Fruit fly (Drosophila melanogaster) whole organism, embryonic: ENCODE data around the gene SdhC.
A peak's percentile ranks its signal among the peaks of the same experiment; 100 is the strongest.

Experiments used
- ATbp ChIP-seq: fragments of 200-800 bp; sonication (Bioruptor generic); optimal IDR thresholded peaks from 2 replicates; lab custom pipeline; 2017; ENCODE audit warnings: missing biosample characterization, mild to moderate bottlenecking, missing genetic modification characterization, missing genetic modification reagents
- Atf6 ChIP-seq: fragments of 200-800 bp; sonication (Bioruptor generic); IDR thresholded peaks from 2 replicates; pipeline ENCODE4 v1.3.6; 2022; ENCODE audit warnings: missing biosample characterization, missing genetic modification characterization
- CG10147 ChIP-seq: fragments of 200-800 bp; sonication (Bioruptor generic); optimal IDR thresholded peaks from 2 replicates; lab custom pipeline; 2019; ENCODE audit warnings: missing biosample characterization, mild to moderate bottlenecking, missing genetic modification characterization, moderate library complexity
- CG13123 ChIP-seq: fragments of 200-800 bp; sonication (Bioruptor generic); optimal IDR thresholded peaks from 2 replicates; lab custom pipeline; 2016; ENCODE audit warnings: missing biosample characterization, missing genetic modification characterization
- CG13775 ChIP-seq: fragments of 200-800 bp; sonication (Bioruptor generic); optimal IDR thresholded peaks from 3 replicates; lab custom pipeline; 2017; ENCODE audit warnings: missing biosample characterization, mild to moderate bottlenecking, missing genetic modification characterization
- CG13894 ChIP-seq: fragments of 200-800 bp; sonication (Bioruptor generic); optimal IDR thresholded peaks from 3 replicates; lab custom pipeline; 2018; ENCODE audit warnings: missing biosample characterization, mild to moderate bottlenecking, missing genetic modification characterization, moderate library complexity
- CG14965 ChIP-seq: fragments of 200-800 bp; sonication (Bioruptor generic); optimal IDR thresholded peaks from 2 replicates; lab custom pipeline; 2016; ENCODE audit warnings: missing biosample characterization, missing genetic modification characterization, borderline replicate concordance
- CG1529 ChIP-seq: fragments of 200-800 bp; sonication (Bioruptor generic); optimal IDR thresholded peaks from 3 replicates; lab custom pipeline; 2018; ENCODE audit warnings: missing biosample characterization, missing genetic modification characterization
- CG15479 ChIP-seq: fragments of 200-800 bp; sonication (Bioruptor generic); optimal IDR thresholded peaks from 3 replicates; lab custom pipeline; 2019; ENCODE audit warnings: missing biosample characterization, mild to moderate bottlenecking, missing genetic modification characterization, moderate library complexity
- CG17568 ChIP-seq: fragments of 200-800 bp; sonication (Bioruptor generic); optimal IDR thresholded peaks from 2 replicates; lab custom pipeline; 2018; ENCODE audit warnings: missing biosample characterization, mild to moderate bottlenecking, missing genetic modification characterization, moderate library complexity
- CG18619 ChIP-seq: fragments of 200-800 bp; sonication (Bioruptor generic); optimal IDR thresholded peaks from 3 replicates; lab custom pipeline; 2017; ENCODE audit warnings: missing biosample characterization, mild to moderate bottlenecking, missing genetic modification characterization
- CG2129 ChIP-seq: fragments of 200-800 bp; sonication (Bioruptor generic); IDR thresholded peaks from 2 replicates; pipeline ENCODE4 v1.3.6; 2022; ENCODE audit warnings: missing biosample characterization, missing genetic modification characterization; ENCODE audit not compliant: partially characterized antibody
- CG31224 ChIP-seq: fragments of 200-800 bp; sonication (Bioruptor generic); IDR thresholded peaks from 2 replicates; pipeline ENCODE4 v1.3.6; 2022; ENCODE audit warnings: missing biosample characterization, missing genetic modification characterization
- CG32772 ChIP-seq: fragments of 200-800 bp; sonication (Bioruptor generic); IDR thresholded peaks from 2 replicates; pipeline ENCODE4 v1.3.6; 2022; ENCODE audit warnings: missing biosample characterization, missing genetic modification characterization
- CG34376 ChIP-seq: fragments of 200-800 bp; sonication (Bioruptor generic); optimal IDR thresholded peaks from 2 replicates; lab custom pipeline; 2018; ENCODE audit warnings: missing biosample characterization, mild to moderate bottlenecking, missing genetic modification characterization
- CG3995 ChIP-seq: fragments of 200-800 bp; sonication (Bioruptor generic); optimal IDR thresholded peaks from 3 replicates; lab custom pipeline; 2016; ENCODE audit warnings: missing biosample characterization, missing genetic modification characterization
- CG5953 ChIP-seq: fragments of 200-800 bp; sonication (Bioruptor generic); IDR thresholded peaks from 2 replicates; pipeline ENCODE4 v1.3.6; 2022; ENCODE audit warnings: missing biosample characterization, missing genetic modification characterization
- CG6683 ChIP-seq: fragments of 200-800 bp; sonication (Bioruptor generic); optimal IDR thresholded peaks from 2 replicates; lab custom pipeline; 2017; ENCODE audit warnings: missing biosample characterization, mild to moderate bottlenecking, missing genetic modification characterization, missing genetic modification reagents
- CG7745 ChIP-seq: fragments of 200-800 bp; sonication (Bioruptor generic); optimal IDR thresholded peaks from 2 replicates; lab custom pipeline; 2018; ENCODE audit warnings: missing biosample characterization, mild to moderate bottlenecking, missing genetic modification characterization, moderate library complexity
- CG8388 ChIP-seq: fragments of 200-800 bp; sonication (Bioruptor generic); optimal IDR thresholded peaks from 2 replicates; lab custom pipeline; 2019; ENCODE audit warnings: missing biosample characterization, mild to moderate bottlenecking, missing genetic modification characterization, moderate library complexity
- CG9797 ChIP-seq: fragments of 200-800 bp; sonication (Bioruptor generic); optimal IDR thresholded peaks from 3 replicates; lab custom pipeline; 2018; ENCODE audit warnings: missing biosample characterization, mild to moderate bottlenecking, missing genetic modification characterization
- CG9817 ChIP-seq: fragments of 200-800 bp; sonication (Bioruptor generic); optimal IDR thresholded peaks from 2 replicates; lab custom pipeline; 2018; ENCODE audit warnings: missing biosample characterization, mild to moderate bottlenecking, missing genetic modification characterization, moderate library complexity
- Doc3 ChIP-seq: fragments of 200-800 bp; sonication (Bioruptor generic); IDR thresholded peaks from 3 replicates; pipeline ENCODE4 v1.3.6; 2022; ENCODE audit warnings: missing biosample characterization, missing genetic modification characterization; ENCODE audit not compliant: partially characterized antibody
- Ets65A ChIP-seq: fragments of 200-800 bp; sonication (Bioruptor generic); peaks from one replicate; lab custom pipeline; 2016; ENCODE audit warnings: missing biosample characterization, missing genetic modification characterization
- Fer2 ChIP-seq: fragments of 200-800 bp; sonication (Bioruptor generic); optimal IDR thresholded peaks from 2 replicates; lab custom pipeline; 2018; ENCODE audit warnings: missing biosample characterization, mild to moderate bottlenecking, missing genetic modification characterization, moderate library complexity
- Hr39 ChIP-seq: fragments of >200 bp; optimal IDR thresholded peaks from 2 replicates; lab custom pipeline; 2017
- Vsx1 ChIP-seq: fragments of 200-800 bp; sonication (Bioruptor generic); optimal IDR thresholded peaks from 2 replicates; lab custom pipeline; 2017; ENCODE audit warnings: missing biosample characterization, mild to moderate bottlenecking, missing genetic modification characterization, missing genetic modification reagents
- YL-1 ChIP-seq: fragments of 200-800 bp; sonication (Bioruptor generic); optimal IDR thresholded peaks from 3 replicates; lab custom pipeline; 2017; ENCODE audit warnings: missing biosample characterization, mild to moderate bottlenecking, missing genetic modification characterization
- al ChIP-seq: fragments of 200-800 bp; sonication (Bioruptor generic); IDR thresholded peaks from 2 replicates; pipeline ENCODE4 v1.3.6; 2022; ENCODE audit warnings: missing biosample characterization, missing genetic modification characterization
- amos ChIP-seq: fragments of 200-800 bp; sonication (Bioruptor generic); IDR thresholded peaks from 2 replicates; pipeline ENCODE4 v1.3.6; 2022; ENCODE audit warnings: missing biosample characterization, missing genetic modification characterization; ENCODE audit not compliant: partially characterized antibody
- ase ChIP-seq: fragments of 200-800 bp; sonication (Bioruptor generic); IDR thresholded peaks from 3 replicates; pipeline ENCODE4 v1.3.6; 2022; ENCODE audit warnings: missing biosample characterization, missing genetic modification characterization
- chn ChIP-seq: fragments of 200-800 bp; sonication (Bioruptor generic); optimal IDR thresholded peaks from 2 replicates; lab custom pipeline; 2016; ENCODE audit warnings: missing biosample characterization, missing genetic modification characterization
- crol ChIP-seq: fragments of 200-800 bp; sonication (Bioruptor generic); IDR thresholded peaks from 2 replicates; pipeline ENCODE4 v1.3.6; 2022; ENCODE audit warnings: missing biosample characterization, missing genetic modification characterization
- dpn ChIP-seq, 2 experiments: fragments of 200-800 bp; sonication (Bioruptor generic); optimal IDR thresholded peaks; 3 replicates each; lab custom pipeline; 2016; ENCODE audit warnings: missing biosample characterization in 2 of 2, missing genetic modification characterization in 2 of 2
- dysf ChIP-seq: fragments of 200-800 bp; sonication (Bioruptor generic); IDR thresholded peaks from 3 replicates; pipeline ENCODE4 v1.3.6; 2022; ENCODE audit warnings: missing biosample characterization, missing genetic modification characterization
- fru ChIP-seq: fragments of >200 bp; optimal IDR thresholded peaks from 2 replicates; lab custom pipeline; 2017
- gfzf ChIP-seq: fragments of 200-800 bp; sonication (Bioruptor generic); optimal IDR thresholded peaks from 2 replicates; lab custom pipeline; 2016; ENCODE audit warnings: missing biosample characterization, mild to moderate bottlenecking, missing genetic modification characterization, moderate library complexity
- hbn ChIP-seq: fragments of 200-800 bp; sonication (Bioruptor generic); IDR thresholded peaks from 2 replicates; pipeline ENCODE4 v1.3.6; 2022; ENCODE audit warnings: missing biosample characterization, missing genetic modification characterization; ENCODE audit not compliant: partially characterized antibody
- lov ChIP-seq, 2 experiments: fragments of 200-800 bp in 1 of 2; fragments of >200 bp in 1 of 2; sonication (Bioruptor generic) in 1 of 2; IDR thresholded peaks in 1 of 2; optimal IDR thresholded peaks in 1 of 2; 2 replicates in 1 of 2; 3 replicates in 1 of 2; pipeline versions ENCODE4 v1.3.6 to Lab custom; 2017 to 2022; ENCODE audit warnings: missing biosample characterization in 1 of 2, missing genetic modification characterization in 1 of 2
- nau ChIP-seq: fragments of 200-800 bp; sonication (Bioruptor generic); optimal IDR thresholded peaks from 3 replicates; lab custom pipeline; 2017; ENCODE audit warnings: missing biosample characterization, mild to moderate bottlenecking, missing genetic modification characterization, missing genetic modification reagents
- nerfin-2 ChIP-seq: fragments of 200-800 bp; sonication (Bioruptor generic); IDR thresholded peaks from 2 replicates; pipeline ENCODE4 v1.3.6; 2022; ENCODE audit warnings: missing biosample characterization, missing genetic modification characterization; ENCODE audit not compliant: partially characterized antibody
- nom ChIP-seq: fragments of 200-800 bp; sonication (Bioruptor generic); optimal IDR thresholded peaks from 2 replicates; lab custom pipeline; 2017; ENCODE audit warnings: missing biosample characterization, missing genetic modification characterization, mild to moderate bottlenecking, moderate library complexity, missing genetic modification reagents
- rib ChIP-seq: fragments of 200-800 bp; sonication (Bioruptor generic); IDR thresholded peaks from 2 replicates; pipeline ENCODE4 v1.3.6; 2022; ENCODE audit warnings: missing biosample characterization, missing genetic modification characterization
- ro ChIP-seq: fragments of 200-800 bp; sonication (Bioruptor generic); IDR thresholded peaks from 2 replicates; pipeline ENCODE4 v1.3.6; 2022; ENCODE audit warnings: missing biosample characterization, missing genetic modification characterization
- stwl ChIP-seq: fragments of 200-800 bp; sonication (Bioruptor generic); optimal IDR thresholded peaks from 3 replicates; lab custom pipeline; 2018; ENCODE audit warnings: missing biosample characterization, mild to moderate bottlenecking, missing genetic modification characterization, moderate library complexity
- tap ChIP-seq: fragments of 200-800 bp; optimal IDR thresholded peaks from 3 replicates; lab custom pipeline; 2019; ENCODE audit warnings: missing biosample characterization, mild to moderate bottlenecking, missing genetic modification characterization, moderate library complexity
- tgo ChIP-seq: fragments of 200-800 bp; sonication (Bioruptor generic); IDR thresholded peaks from 3 replicates; pipeline ENCODE4 v1.3.6; 2022; ENCODE audit warnings: missing biosample characterization, missing genetic modification characterization
- tio ChIP-seq: fragments of 200-800 bp; sonication (Bioruptor generic); optimal IDR thresholded peaks from 2 replicates; lab custom pipeline; 2017; ENCODE audit warnings: missing biosample characterization, missing genetic modification characterization, inconsistent platforms
- tll ChIP-seq, 2 experiments: fragments of 200-800 bp in 1 of 2; fragments of >200 bp in 1 of 2; sonication (Bioruptor generic) in 1 of 2; optimal IDR thresholded peaks; 2 replicates each; lab custom pipeline; 2017 to 2019; ENCODE audit warnings: missing biosample characterization in 2 of 2, missing genetic modification characterization in 2 of 2, mild to moderate bottlenecking in 1 of 2, moderate library complexity in 1 of 2
- zen2 ChIP-seq: fragments of 200-800 bp; sonication (Bioruptor generic); IDR thresholded peaks from 3 replicates; pipeline ENCODE4 v1.3.6; 2022; ENCODE audit warnings: missing biosample characterization, missing genetic modification characterization; ENCODE audit not compliant: partially characterized antibody

Gene SdhC

DNA sequence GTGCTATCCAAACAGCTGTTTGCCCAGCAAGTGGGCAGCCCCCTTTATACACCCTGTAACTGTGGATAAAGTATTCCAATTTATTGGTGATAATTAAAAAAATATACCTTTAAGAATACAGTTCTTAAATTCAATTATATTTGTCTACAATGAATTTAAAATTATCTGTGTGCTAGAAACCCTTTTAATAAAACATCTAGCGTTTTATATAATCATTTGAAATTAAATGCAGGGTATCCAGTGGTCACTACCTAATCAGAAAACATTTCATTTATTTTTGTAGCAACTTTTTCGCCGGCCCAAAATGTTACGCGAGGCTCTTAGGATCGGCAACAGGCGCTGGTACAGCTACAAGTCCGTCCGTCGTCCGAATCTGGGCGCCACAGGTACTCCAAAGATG is 16.8 kb upstream of the SdhC start, which contains the start of gene CG17726 (continued):
- TF ChIP-seq tgo (GFP tag; lab: Robert Waterston, UW): peak; percentile 98
- TF ChIP-seq lov (optimal IDR thresholded peaks at IDR 0.05; lab: Kevin White, UChicago): no peak
- peak; percentile 98 for TF ChIP-seq lov (GFP tag; IDR thresholded peaks at IDR 0.05; lab: Robert Waterston, UW)
- TF ChIP-seq YL-1 (GFP tag; lab: Kevin White, UChicago): peak; percentile 95
- TF ChIP-seq ase: peak; percentile 98
- TF ChIP-seq Ets65A: peak; percentile 91
- peak; percentile 65 for TF ChIP-seq CG15479 (GFP tag; lab: Kevin White, UChicago)
- TF ChIP-seq CG18619 (GFP tag; lab: Kevin White, UChicago): peak; percentile 94
- peak; percentile 93 for TF ChIP-seq nom (GFP tag; lab: Kevin White, UChicago)
- TF ChIP-seq CG9797 (GFP tag; lab: Kevin White, UChicago): peak; percentile 12
- TF ChIP-seq CG1529: peak; percentile 92
- no peak for TF ChIP-seq tio (GFP tag; lab: Kevin White, UChicago)
- TF ChIP-seq ATbp (GFP tag; lab: Kevin White, UChicago): peak; percentile 95
- TF ChIP-seq Atf6 (GFP tag; lab: Robert Waterston, UW): peak; percentile 99
- TF ChIP-seq nerfin-2 (GFP tag; lab: Robert Waterston, UW): no peak
- peak; percentile 91 to 97 for TF ChIP-seq dpn (GFP tag; optimal IDR thresholded peaks at IDR 0.05; lab: Kevin White, UChicago)
- TF ChIP-seq CG9817 (tag; lab: Kevin White, UChicago): peak; percentile 96
- peak; percentile 97 for TF ChIP-seq CG5953 (GFP tag; lab: Robert Waterston, UW)
- TF ChIP-seq crol (GFP tag; lab: Robert Waterston, UW): peak; percentile 74
- TF ChIP-seq CG7745 (tag; lab: Kevin White, UChicago): peak; percentile 92
- peak; percentile 96 for TF ChIP-seq CG13775 (GFP tag; lab: Kevin White, UChicago)
- peak; percentile 94 for TF ChIP-seq Fer2 (tag; lab: Kevin White, UChicago)
- TF ChIP-seq gfzf (GFP tag; lab: Kevin White, UChicago): peak; percentile 20
- TF ChIP-seq fru: no peak
- TF ChIP-seq hbn (GFP tag; lab: Robert Waterston, UW): no peak
- peak; percentile 90 for TF ChIP-seq CG13123 (GFP tag; lab: Kevin White, UChicago)
- TF ChIP-seq stwl: peak; percentile 80
- TF ChIP-seq CG31224 (GFP tag; lab: Robert Waterston, UW): peak; percentile 95
- peak; percentile 98 for TF ChIP-seq dysf (GFP tag; lab: Robert Waterston, UW)
- TF ChIP-seq Hr39 (lab: Kevin White, UChicago): no peak
- TF ChIP-seq CG34376 (GFP tag; lab: Kevin White, UChicago): peak; percentile 92
- peak; percentile 95 for TF ChIP-seq CG10147 (GFP tag; lab: Kevin White, UChicago)
- peak; percentile 87 for TF ChIP-seq CG6683 (GFP tag; lab: Kevin White, UChicago)
- peak; percentile 98 for TF ChIP-seq tap (tag; lab: Kevin White, UChicago)
- TF ChIP-seq ro (GFP tag; lab: Robert Waterston, UW): peak; percentile 95
- no peak for TF ChIP-seq Doc3 (GFP tag; lab: Robert Waterston, UW)
- peak; percentile 74 for TF ChIP-seq CG3995 (GFP tag; lab: Kevin White, UChicago)
- no peak for TF ChIP-seq CG17568
- peak; percentile 98 for TF ChIP-seq CG8388 (GFP tag; lab: Kevin White, UChicago)
- no peak for TF ChIP-seq CG14965 (GFP tag; lab: Kevin White, UChicago)
- TF ChIP-seq amos (GFP tag; lab: Robert Waterston, UW): no peak
- TF ChIP-seq chn: peak; percentile 94
- TF ChIP-seq Vsx1: no peak
- TF ChIP-seq zen2 (GFP tag; lab: Robert Waterston, UW): no peak
- peak; percentile 98 for TF ChIP-seq CG32772
- TF ChIP-seq al: peak; percentile 95
- TF ChIP-seq CG2129: no peak
- peak; percentile 94 for TF ChIP-seq CG13894 (tag; lab: Kevin White, UChicago)
- TF ChIP-seq nau (GFP tag; lab: Kevin White, UChicago): no peak
- TF ChIP-seq rib: peak; percentile 97
- peak in 1 of 2 experiments; percentile 65 for TF ChIP-seq tll (GFP tag; optimal IDR thresholded peaks at IDR 0.05; lab: Kevin White, UChicago)
